Fruit fly (Drosophila melanogaster): ENCODE measurements around the gene Pep.

DNA sequence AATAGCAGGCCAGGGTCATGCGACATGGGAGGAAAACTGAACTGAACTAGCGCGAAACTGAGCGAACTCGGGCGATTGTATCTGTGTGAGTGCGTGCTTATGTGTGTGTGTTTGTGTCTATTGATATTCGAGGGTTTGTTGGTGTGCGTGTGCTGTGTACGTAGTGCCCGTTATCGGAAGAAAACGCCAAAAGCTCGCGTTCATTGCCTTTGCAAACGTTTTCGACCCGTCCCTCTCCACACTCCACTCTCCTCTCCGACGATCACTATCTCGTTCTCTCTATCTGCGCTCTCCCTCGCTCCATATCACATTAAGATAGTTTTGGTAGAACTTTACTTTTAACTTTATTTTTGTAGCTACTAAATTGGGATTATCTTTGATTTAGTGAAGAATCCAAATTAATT lies 28.0 kb downstream of the Pep start:
- TF ChIP-seq Dll (optimal IDR thresholded peaks at IDR 0.05) (no peak), usp (GFP tag; optimal IDR thresholded peaks at IDR 0.05) (no peak), CG8478 (optimal IDR thresholded peaks at IDR 0.05) (no peak), EcR (GFP tag; optimal IDR thresholded peaks at IDR 0.05) (no peak), pan (optimal IDR thresholded peaks at IDR 0.05) (no peak), psq (optimal IDR thresholded peaks at IDR 0.05) (no peak)
